Fruit fly (Drosophila melanogaster): ENCODE results near the gene CG17841.
A peak's percentile ranks its signal among the peaks of the same experiment; 100 is the strongest.

The CG17841 gene

DNA sequence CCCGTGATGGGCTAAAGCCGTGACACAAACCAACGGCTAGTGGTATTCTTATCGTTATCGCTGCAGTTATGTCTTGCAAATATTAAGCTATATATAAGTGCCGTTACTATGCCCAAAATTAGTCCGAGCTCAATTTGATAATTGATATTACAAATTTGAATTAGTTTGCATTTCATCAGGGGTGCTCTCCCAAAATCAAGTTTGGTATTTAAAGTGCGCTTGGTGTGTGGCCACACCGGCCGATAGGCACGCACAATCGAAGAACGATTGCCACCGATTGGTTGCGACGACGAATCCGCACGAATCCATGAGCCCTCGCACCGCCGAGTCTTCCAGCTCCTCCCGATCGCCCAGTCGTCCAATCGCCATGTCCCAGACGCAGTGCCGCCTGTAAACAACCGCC, at the start of gene CG17841:
CG17841 (plus strand) TSS at position 252 of the 403 bp plus-strand sequence.
- 0 out of 3 replicates have a peak, but pooled peaks have one; percentile 11 for TF ChIP-seq CG6163 (GFP tag; IDR thresholded peaks at IDR 0.05)
- no peak for TF ChIP-seq CG31627 (GFP tag; optimal IDR thresholded peaks at IDR 0.05)

DNA sequence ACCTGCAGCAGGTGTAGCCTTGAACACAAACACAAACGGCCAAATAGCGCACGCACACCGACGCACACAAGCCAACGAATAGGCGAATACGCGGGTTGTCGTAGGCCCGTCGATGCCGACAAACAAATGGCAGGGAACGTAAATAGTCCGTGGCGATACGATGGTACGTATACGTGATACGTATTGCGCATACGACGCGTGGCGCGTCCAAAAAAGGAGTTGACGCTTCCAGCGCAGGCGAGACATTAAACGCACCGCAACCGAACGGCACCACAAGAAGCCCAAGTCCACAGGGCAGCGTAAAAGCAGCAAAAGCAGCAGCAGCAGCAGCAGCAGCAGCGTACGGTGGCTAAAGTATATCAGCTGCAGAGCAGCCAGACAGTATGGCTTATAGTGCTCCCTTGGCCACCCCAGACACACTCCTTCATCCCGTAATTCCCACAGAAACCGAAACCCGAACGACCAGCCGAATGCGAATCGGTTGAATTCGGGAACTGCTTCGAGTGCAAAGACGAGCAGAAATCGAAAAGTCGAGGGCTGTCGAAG, 49.4 kb upstream of the CG17841 start:
- TF ChIP-seq net (GFP tag; optimal IDR thresholded peaks at IDR 0.05) (peak; percentile 6), CG6808 (GFP tag; optimal IDR thresholded peaks at IDR 0.05) (no peak), Eip78C (GFP tag) (no peak), CG10631 (GFP tag; optimal IDR thresholded peaks at IDR 0.05) (no peak), Ets21C (GFP tag; optimal IDR thresholded peaks at IDR 0.05) (no peak), dsx (GFP tag; optimal IDR thresholded peaks at IDR 0.05; ENCODE audit: poor library complexity, severe bottlenecking) (no peak), CG4318 (GFP tag; optimal IDR thresholded peaks at IDR 0.05) (no peak), CG6163 (GFP tag; IDR thresholded peaks at IDR 0.05) (0 out of 3 replicates have a peak, but pooled peaks have one; percentile 13), ss (GFP tag; optimal IDR thresholded peaks at IDR 0.05) (peak in 1 of 2 experiments; percentile 37), esn (GFP tag; optimal IDR thresholded peaks at IDR 0.05) (no peak), CG9139 (GFP tag; optimal IDR thresholded peaks at IDR 0.05) (no peak), salr (GFP tag; optimal IDR thresholded peaks at IDR 0.05) (no peak), lz (GFP tag; optimal IDR thresholded peaks at IDR 0.05) (peak; percentile 50), CG3919 (GFP tag; optimal IDR thresholded peaks at IDR 0.05) (peak; percentile 28), CG8119 (GFP tag; IDR thresholded peaks at IDR 0.05) (no peak), dac (GFP tag; optimal IDR thresholded peaks at IDR 0.05) (no peak), CG1621 (tag; optimal IDR thresholded peaks at IDR 0.05) (no peak), topi (GFP tag; optimal IDR thresholded peaks at IDR 0.05) (peak; percentile 52), Smox (GFP tag; optimal IDR thresholded peaks at IDR 0.05) (peak; percentile 26)

DNA sequence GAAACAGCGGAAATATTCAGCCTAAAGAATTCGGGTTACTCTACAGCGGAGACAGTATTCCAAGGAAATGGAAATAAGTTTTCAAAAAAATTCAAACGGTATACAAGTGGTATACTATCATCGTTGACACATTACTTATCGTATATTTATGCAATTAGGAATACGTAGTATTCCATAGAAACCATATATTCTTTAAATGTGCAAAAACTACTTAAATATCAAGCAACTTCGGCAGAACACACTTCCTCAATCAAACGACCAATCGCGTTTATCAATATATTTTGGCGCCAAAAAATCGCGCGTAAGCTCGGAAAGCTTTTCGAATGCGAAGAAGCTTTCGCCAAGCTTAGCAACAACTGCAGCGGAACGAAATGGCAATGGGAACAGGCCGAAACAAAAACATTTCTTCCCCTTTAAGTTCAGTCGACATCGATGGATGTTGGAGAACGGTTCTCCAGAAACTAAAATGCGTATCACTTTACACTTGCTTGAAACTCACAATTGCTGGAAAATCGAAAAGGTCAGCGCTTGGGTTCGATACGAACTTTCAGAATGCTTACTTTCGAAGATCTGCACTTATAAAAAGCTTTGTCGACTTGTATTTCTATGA, 48.8 kb upstream of the CG17841 start:
- TF ChIP-seq CG6276 (GFP tag; optimal IDR thresholded peaks at IDR 0.05) (no peak), Blimp-1 (GFP tag; optimal IDR thresholded peaks at IDR 0.05) (no peak), Met (GFP tag; optimal IDR thresholded peaks at IDR 0.05) (peak; percentile 48), CG34406 (GFP tag; optimal IDR thresholded peaks at IDR 0.05) (no peak), Eip78C (GFP tag) (peak; percentile 85), Sox14 (GFP tag; optimal IDR thresholded peaks at IDR 0.05) (peak; percentile 10), CG15336 (GFP tag; IDR thresholded peaks at IDR 0.05) (peak; percentile 51; the same call in 1 of the 2 replicates), Eip93F (GFP tag; optimal IDR thresholded peaks at IDR 0.05) (peak; percentile 5), CG3919 (GFP tag; optimal IDR thresholded peaks at IDR 0.05) (peak; percentile 26), Hr39 (GFP tag; optimal IDR thresholded peaks at IDR 0.05) (peak; percentile 31), pdm3 (GFP tag; optimal IDR thresholded peaks at IDR 0.05) (peak; percentile 39), CG16779 (tag; optimal IDR thresholded peaks at IDR 0.05) (no peak), Hr38 (GFP tag; optimal IDR thresholded peaks at IDR 0.05) (no peak), achi (GFP tag; optimal IDR thresholded peaks at IDR 0.05) (no peak), Lpt (GFP tag; optimal IDR thresholded peaks at IDR 0.05) (no peak), CG10631 (GFP tag; optimal IDR thresholded peaks at IDR 0.05) (no peak), dac (GFP tag; optimal IDR thresholded peaks at IDR 0.05) (no peak), CG10669 (GFP tag; optimal IDR thresholded peaks at IDR 0.05) (no peak), esn (GFP tag; optimal IDR thresholded peaks at IDR 0.05) (peak; percentile 53), vri (GFP tag; optimal IDR thresholded peaks at IDR 0.05) (peak; percentile 55), CG6854 (GFP tag; optimal IDR thresholded peaks at IDR 0.05) (no peak), eg (GFP tag; IDR thresholded peaks at IDR 0.05) (peak; percentile 46; the same call in 2 of the 3 replicates), CG9139 (GFP tag; optimal IDR thresholded peaks at IDR 0.05) (no peak), CG8119 (GFP tag; IDR thresholded peaks at IDR 0.05) (no peak; the same call in 2 of the 3 replicates), OdsH (GFP tag; optimal IDR thresholded peaks at IDR 0.05) (peak; percentile 28), cyc (GFP tag; optimal IDR thresholded peaks at IDR 0.05) (peak; percentile 12), Smox (GFP tag; optimal IDR thresholded peaks at IDR 0.05) (peak; percentile 3), fd85E (GFP tag; optimal IDR thresholded peaks at IDR 0.05) (no peak), CG11902 (GFP tag; optimal IDR thresholded peaks at IDR 0.05) (no peak), acj6 (GFP tag; optimal IDR thresholded peaks at IDR 0.05) (peak; percentile 45), CG7368 (GFP tag; optimal IDR thresholded peaks at IDR 0.05) (no peak), CG6792 (GFP tag; optimal IDR thresholded peaks at IDR 0.05) (peak; percentile 45), spab (GFP tag; optimal IDR thresholded peaks at IDR 0.05) (no peak), Sox15 (GFP tag; optimal IDR thresholded peaks at IDR 0.05) (no peak), CG1621 (tag; optimal IDR thresholded peaks at IDR 0.05) (no peak), ss (GFP tag; optimal IDR thresholded peaks at IDR 0.05) (no peak)
